Worm (Caenorhabditis elegans): ENCODE data around the gene M163.7.

M163.7 gene

DNA sequence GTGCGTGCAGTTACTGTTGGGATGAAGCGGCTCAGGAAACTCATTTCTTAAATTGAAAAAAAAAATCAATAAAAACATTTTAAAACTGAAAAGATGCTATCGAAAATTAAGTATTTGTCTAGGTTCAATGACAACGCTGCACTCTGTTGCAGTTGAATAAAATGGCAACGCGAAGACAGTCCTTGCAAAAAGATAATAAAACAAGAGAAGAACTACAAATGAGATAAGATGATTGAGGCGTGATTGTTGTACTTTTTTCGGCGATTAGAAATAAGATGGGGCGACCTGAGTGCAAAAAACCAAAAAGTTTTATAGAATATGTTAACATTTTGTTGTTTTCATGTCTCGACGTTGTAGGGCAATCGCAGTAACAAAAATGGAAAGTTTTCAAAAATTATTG, 50.4 kb downstream of the M163.7 start, which contains the start of gene gcsh-1:
Gene gcsh-1, minus strand, starts transcription at position 46 of the 400 bp plus-strand sequence.
- TF ChIP-seq unc-62 (GFP tag; optimal IDR thresholded peaks at IDR 0.05) = no peak

Measured in whole organism, dauer.